Worm (Caenorhabditis elegans) whole organism, L4/young adult: ENCODE data around the gene maoc-1.

Experiments used
- W03F9.2 ChIP-seq: fragments of 150-350 bp; optimal IDR thresholded peaks from 2 replicates; lab custom pipeline; 2014; ENCODE audit warnings: missing biosample characterization, missing genetic modification characterization
- dao-5 ChIP-seq: sonication (generic microtip); optimal IDR thresholded peaks from 2 replicates; lab custom pipeline; 2016; ENCODE audit warnings: missing genotype, missing genetic modification characterization, moderate library complexity, missing compliant biosample characterization
- him-1 ChIP-seq: sonication (generic microtip); optimal IDR thresholded peaks from 2 replicates; lab custom pipeline; 2016; ENCODE audit warnings: missing genotype, missing genetic modification reagents, missing genetic modification characterization, missing compliant biosample characterization

- no peak for TF ChIP-seq dao-5 (tag; lab: Kevin White, UChicago)
- no peak for TF ChIP-seq W03F9.2 (tag; lab: Kevin White, UChicago)
- no peak for TF ChIP-seq him-1 (tag; lab: Kevin White, UChicago)
Observed at ce11 chrII:7205388-7205787, 9.3 kb downstream of the maoc-1 start, which contains the start of gene srd-59.
